Worm (Caenorhabditis elegans): ENCODE results near the gene grl-2.
A peak's percentile ranks its signal among the peaks of the same experiment; 100 is the strongest.

grl-2 gene

ce11 chrV:12905074-12905473 lies 39.8 kb upstream of the grl-2 start, which contains the start of gene ttr-28:
ttr-28 (minus strand) TSS chrV:12905174.
- no peak for TF ChIP-seq zip-5 (tag; optimal IDR thresholded peaks at IDR 0.05)

ce11 chrV:12906732-12907131 lies 38.1 kb upstream of the grl-2 start, which contains the start of gene ttr-29:
ttr-29 (minus strand) TSS chrV:12906832.
- TF ChIP-seq elt-4 (tag; optimal IDR thresholded peaks at IDR 0.05) (no peak), gmeb-2 (tag; optimal IDR thresholded peaks at IDR 0.05) (no peak), unc-55 (GFP tag; optimal IDR thresholded peaks at IDR 0.05) (no peak)

ce11 chrV:12907436-12907835 lies 37.4 kb upstream of the grl-2 start:
- TF ChIP-seq pqm-1 (tag; optimal IDR thresholded peaks at IDR 0.05) (no peak), zip-5 (tag; optimal IDR thresholded peaks at IDR 0.05) (no peak), syd-9 (tag; optimal IDR thresholded peaks at IDR 0.05) (no peak), unc-55 (GFP tag; optimal IDR thresholded peaks at IDR 0.05) (peak; percentile 73), gmeb-2 (tag; optimal IDR thresholded peaks at IDR 0.05) (no peak), ceh-30 (tag; optimal IDR thresholded peaks at IDR 0.05) (no peak)

ce11 chrV:12908614-12909013 lies 36.3 kb upstream of the grl-2 start:
- TF ChIP-seq ceh-34 (tag; optimal IDR thresholded peaks at IDR 0.05) (peak; percentile 6), unc-3 (GFP tag; conservative IDR thresholded peaks at IDR 0.05) (no peak), unc-3 (tag; optimal IDR thresholded peaks at IDR 0.05) (no peak), npax-4 (tag; optimal IDR thresholded peaks at IDR 0.05) (no peak), dmd-4 (tag; optimal IDR thresholded peaks at IDR 0.05; ENCODE audit: borderline replicate concordance) (no peak), K09A11.1 (tag; optimal IDR thresholded peaks at IDR 0.05; ENCODE audit: insufficient read depth) (no peak)

ce11 chrV:12909544-12910157 lies 35.2 kb upstream of the grl-2 start, which contains the start of gene nid-1:
nid-1 (plus strand) TSS chrV:12910107.
- TF ChIP-seq elt-4 (tag; optimal IDR thresholded peaks at IDR 0.05) (no peak), elt-2 (tag; optimal IDR thresholded peaks at IDR 0.05) (peak; percentile 68), unc-86 (tag; optimal IDR thresholded peaks at IDR 0.05) (no peak), odd-2 (tag; optimal IDR thresholded peaks at IDR 0.05) (no peak), ztf-16 (tag; optimal IDR thresholded peaks at IDR 0.05) (no peak), hlh-8 (tag; optimal IDR thresholded peaks at IDR 0.05) (no peak), nhr-232 (tag; optimal IDR thresholded peaks at IDR 0.05) (no peak), fkh-10 (GFP tag; optimal IDR thresholded peaks at IDR 0.05) (no peak), ceh-18 (tag; optimal IDR thresholded peaks at IDR 0.05) (no peak)

ce11 chrV:12919705-12920104 lies 25.2 kb upstream of the grl-2 start, which contains the start of gene lipl-1:
lipl-1 (plus strand) TSS chrV:12919986.
- no peak for TF ChIP-seq ztf-16 (tag; optimal IDR thresholded peaks at IDR 0.05)
- no peak for TF ChIP-seq ceh-2 (tag; optimal IDR thresholded peaks at IDR 0.05)
- TF ChIP-seq ceh-31 (tag; optimal IDR thresholded peaks at IDR 0.05) = no peak

- TF ChIP-seq pha-4 (tag; optimal IDR thresholded peaks at IDR 0.05) = no peak
- TF ChIP-seq gmeb-2 (tag; optimal IDR thresholded peaks at IDR 0.05) = no peak
- no peak for TF ChIP-seq pat-9 (tag; optimal IDR thresholded peaks at IDR 0.05)
- TF ChIP-seq che-1 (tag; optimal IDR thresholded peaks at IDR 0.05) = no peak
- no peak for TF ChIP-seq hlh-6 (tag; optimal IDR thresholded peaks at IDR 0.05)
- TF ChIP-seq nhr-232 (tag; optimal IDR thresholded peaks at IDR 0.05) = no peak
- no peak for TF ChIP-seq zip-5 (tag; optimal IDR thresholded peaks at IDR 0.05)
- TF ChIP-seq fax-1 (tag; optimal IDR thresholded peaks at IDR 0.05) = no peak
- no peak for TF ChIP-seq pros-1 (tag; optimal IDR thresholded peaks at IDR 0.05)
- TF ChIP-seq sox-2 (GFP tag; IDR thresholded peaks at IDR 0.05) = no peak
- TF ChIP-seq ceh-34 (tag; optimal IDR thresholded peaks at IDR 0.05) = no peak
- TF ChIP-seq dve-1 (tag; optimal IDR thresholded peaks at IDR 0.05) = no peak
- TF ChIP-seq ceh-18 (tag; optimal IDR thresholded peaks at IDR 0.05) = no peak
- no peak for TF ChIP-seq ceh-48 (tag; optimal IDR thresholded peaks at IDR 0.05)
- no peak for TF ChIP-seq ceh-6 (GFP tag; optimal IDR thresholded peaks at IDR 0.05)
- TF ChIP-seq T23F11.4 (GFP tag; optimal IDR thresholded peaks at IDR 0.05) = no peak
- no peak for TF ChIP-seq C38D4.7 (GFP tag; optimal IDR thresholded peaks at IDR 0.05)
- no peak for TF ChIP-seq elt-2 (tag; optimal IDR thresholded peaks at IDR 0.05)
- no peak for TF ChIP-seq fkh-6 (tag; optimal IDR thresholded peaks at IDR 0.05)
Observed at ce11 chrV:12921680-12922079, 23.2 kb upstream of the grl-2 start.
